Fruit fly (Drosophila melanogaster) whole organism, prepupa: ENCODE results near the gene Arp10.

ENCODE experiments used
- Blimp-1 ChIP-seq: fragments of 200-800 bp; sonication (Bioruptor generic); optimal IDR thresholded peaks from 3 replicates; lab custom pipeline; 2017; ENCODE audit warnings: missing biosample characterization, missing genetic modification characterization, mild to moderate bottlenecking, moderate library complexity, missing genetic modification reagents
- CG10669 ChIP-seq: fragments of 200-800 bp; sonication (Bioruptor generic); optimal IDR thresholded peaks from 3 replicates; lab custom pipeline; 2018; ENCODE audit warnings: missing biosample characterization, mild to moderate bottlenecking, missing genetic modification characterization, moderate library complexity
- CG11294 ChIP-seq: fragments of 200-800 bp; sonication (Bioruptor generic); IDR thresholded peaks from 2 replicates; pipeline ENCODE4 v1.3.6; 2022; ENCODE audit warnings: missing biosample characterization, missing genetic modification characterization
- CG15336 ChIP-seq: fragments of 200-800 bp; sonication (Bioruptor generic); IDR thresholded peaks from 2 replicates; pipeline ENCODE4 v1.3.6; 2022; ENCODE audit warnings: missing biosample characterization, missing genetic modification characterization
- CG3032 ChIP-seq: fragments of 200-800 bp; optimal IDR thresholded peaks from 2 replicates; lab custom pipeline; 2019; ENCODE audit warnings: missing biosample characterization, mild to moderate bottlenecking, missing genetic modification characterization, moderate library complexity
- CG6808 ChIP-seq: fragments of 200-800 bp; sonication (Bioruptor generic); optimal IDR thresholded peaks from 3 replicates; lab custom pipeline; 2017; ENCODE audit warnings: missing biosample characterization, missing genetic modification characterization, mild to moderate bottlenecking, moderate library complexity, missing genetic modification reagents
- OdsH ChIP-seq: fragments of 200-800 bp; sonication (Bioruptor generic); optimal IDR thresholded peaks from 3 replicates; lab custom pipeline; 2016; ENCODE audit warnings: missing biosample characterization, missing genetic modification characterization
- Sox14 ChIP-seq: fragments of 200-800 bp; sonication (Bioruptor generic); optimal IDR thresholded peaks from 3 replicates; lab custom pipeline; 2016; ENCODE audit warnings: missing biosample characterization, missing genetic modification characterization
- eg ChIP-seq: fragments of 200-800 bp; sonication (Bioruptor generic); IDR thresholded peaks from 3 replicates; pipeline ENCODE4 v1.3.6; 2022; ENCODE audit warnings: missing biosample characterization, missing genetic modification characterization

DNA sequence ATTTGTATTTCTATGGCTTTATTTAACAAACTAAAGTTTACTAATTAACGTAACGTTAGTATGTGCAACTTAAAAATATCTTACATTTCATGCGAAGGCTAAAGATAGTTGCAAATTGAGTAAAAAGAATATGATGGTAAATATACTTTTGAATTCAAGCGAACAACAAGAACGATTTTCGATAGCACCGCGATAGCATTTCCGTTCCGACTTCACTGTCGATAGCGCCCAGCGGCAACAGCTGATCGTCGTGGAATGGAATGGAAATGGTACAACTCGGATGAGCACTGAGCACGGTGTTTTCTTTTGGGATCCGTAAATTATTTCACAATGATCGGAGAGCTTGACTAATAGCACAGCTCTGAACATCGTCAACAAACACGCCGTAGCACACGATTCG, 32.5 kb downstream of the Arp10 start:
- no peak for TF ChIP-seq CG6808 (GFP tag; lab: Kevin White, UChicago)
- no peak for TF ChIP-seq OdsH
- no peak for TF ChIP-seq CG10669
- TF ChIP-seq CG15336 (GFP tag; lab: Robert Waterston, UW): no peak
- TF ChIP-seq CG3032 (tag; lab: Kevin White, UChicago): no peak
- no peak for TF ChIP-seq Sox14 (GFP tag; lab: Kevin White, UChicago)
- no peak for TF ChIP-seq Blimp-1 (GFP tag; lab: Kevin White, UChicago)
- no peak for TF ChIP-seq CG11294 (GFP tag; lab: Robert Waterston, UW)
- no peak; the same call in 1 of the 3 replicates for TF ChIP-seq eg (GFP tag; lab: Robert Waterston, UW)
